Fruit fly (Drosophila melanogaster) whole organism, embryonic: Measurements from ENCODE around the gene enc.

Source experiments
- Asciz ChIP-seq: fragments of 200-800 bp; sonication (Bioruptor generic); optimal IDR thresholded peaks from 2 replicates; lab custom pipeline; 2017; ENCODE audit warnings: missing biosample characterization, mild to moderate bottlenecking, missing genetic modification characterization, missing genetic modification reagents
- Bteb2 ChIP-seq: fragments of 200-800 bp; sonication (Bioruptor generic); optimal IDR thresholded peaks from 2 replicates; lab custom pipeline; 2016; ENCODE audit warnings: missing biosample characterization, missing genetic modification characterization
- CG1024 ChIP-seq: fragments of 200-800 bp; sonication (Bioruptor generic); IDR thresholded peaks from 2 replicates; pipeline ENCODE4 v1.3.6; 2022; ENCODE audit warnings: missing biosample characterization, missing genetic modification characterization
- CG10979 ChIP-seq: fragments of 200-800 bp; sonication (Bioruptor generic); optimal IDR thresholded peaks from 2 replicates; lab custom pipeline; 2018; ENCODE audit warnings: missing biosample characterization, mild to moderate bottlenecking, missing genetic modification characterization, moderate library complexity
- CG12391 ChIP-seq: fragments of 200-800 bp; sonication (Bioruptor generic); optimal IDR thresholded peaks from 3 replicates; lab custom pipeline; 2018; ENCODE audit warnings: missing biosample characterization, mild to moderate bottlenecking, missing genetic modification characterization, moderate library complexity
- CG12659 ChIP-seq: fragments of 200-800 bp; sonication (Bioruptor generic); optimal IDR thresholded peaks from 3 replicates; lab custom pipeline; 2017; ENCODE audit warnings: mild to moderate bottlenecking, missing biosample characterization, missing genetic modification reagents, missing genetic modification characterization
- CG12744 ChIP-seq: fragments of 200-800 bp; sonication (Bioruptor generic); optimal IDR thresholded peaks from 2 replicates; lab custom pipeline; 2016; ENCODE audit warnings: missing biosample characterization, missing genetic modification characterization
- CG14667 ChIP-seq: fragments of 200-800 bp; sonication (Bioruptor generic); IDR thresholded peaks from 2 replicates; pipeline ENCODE4 v1.3.6; 2022; ENCODE audit warnings: missing biosample characterization, missing genetic modification characterization
- CG16779 ChIP-seq: fragments of 200-800 bp; sonication (Bioruptor generic); IDR thresholded peaks from 2 replicates; pipeline ENCODE4 v1.3.6; 2022; ENCODE audit warnings: missing biosample characterization, missing genetic modification characterization
- CG16863 ChIP-seq: fragments of 200-800 bp; sonication (Bioruptor generic); optimal IDR thresholded peaks from 3 replicates; lab custom pipeline; 2016; ENCODE audit warnings: missing biosample characterization, missing genetic modification characterization
- CG3065 ChIP-seq: fragments of 200-800 bp; sonication (Bioruptor generic); optimal IDR thresholded peaks from 2 replicates; lab custom pipeline; 2016; ENCODE audit warnings: missing biosample characterization, missing genetic modification characterization
- CG31441 ChIP-seq: fragments of 200-800 bp; sonication (Bioruptor generic); IDR thresholded peaks from 2 replicates; pipeline ENCODE4 v1.3.6; 2022; ENCODE audit warnings: missing biosample characterization, missing genetic modification characterization
- CG3407 ChIP-seq: fragments of 200-800 bp; sonication (Bioruptor generic); optimal IDR thresholded peaks from 2 replicates; lab custom pipeline; 2018; ENCODE audit warnings: missing biosample characterization, mild to moderate bottlenecking, missing genetic modification characterization
- CG5245 ChIP-seq: fragments of 200-800 bp; sonication (Bioruptor generic); optimal IDR thresholded peaks from 3 replicates; lab custom pipeline; 2016; ENCODE audit warnings: missing biosample characterization, missing genetic modification characterization
- CG6854 ChIP-seq: fragments of 200-800 bp; sonication (Bioruptor generic); optimal IDR thresholded peaks from 3 replicates; lab custom pipeline; 2017; ENCODE audit warnings: missing biosample characterization, mild to moderate bottlenecking, missing genetic modification characterization
- CG8359 ChIP-seq: fragments of 200-800 bp; sonication (Bioruptor generic); optimal IDR thresholded peaks from 2 replicates; lab custom pipeline; 2017; ENCODE audit warnings: missing biosample characterization, mild to moderate bottlenecking, missing genetic modification characterization, borderline replicate concordance
- CG8388 ChIP-seq: fragments of 200-800 bp; sonication (Bioruptor generic); optimal IDR thresholded peaks from 2 replicates; lab custom pipeline; 2019; ENCODE audit warnings: missing biosample characterization, mild to moderate bottlenecking, missing genetic modification characterization, moderate library complexity
- CG8765 ChIP-seq: fragments of 200-800 bp; sonication (Bioruptor generic); IDR thresholded peaks from 2 replicates; pipeline ENCODE4 v1.3.6; 2022; ENCODE audit warnings: missing biosample characterization, missing genetic modification characterization
- CG8944 ChIP-seq: fragments of 200-800 bp; sonication (Bioruptor generic); optimal IDR thresholded peaks from 3 replicates; lab custom pipeline; 2016; ENCODE audit warnings: missing biosample characterization, missing genetic modification characterization
- Camta ChIP-seq: fragments of 200-800 bp; sonication (Bioruptor generic); optimal IDR thresholded peaks from 2 replicates; lab custom pipeline; 2016; ENCODE audit warnings: missing biosample characterization, missing genetic modification characterization
- Dbx ChIP-seq: fragments of 200-800 bp; sonication (Bioruptor generic); IDR thresholded peaks from 3 replicates; pipeline ENCODE4 v1.3.6; 2022; ENCODE audit warnings: missing biosample characterization, missing genetic modification characterization
- Dll ChIP-seq: fragments of 200-800 bp; sonication (Bioruptor generic); IDR thresholded peaks from 4 replicates; pipeline ENCODE4 v1.3.6; 2022; ENCODE audit warnings: missing biosample characterization, missing genetic modification characterization; ENCODE audit not compliant: partially characterized antibody
- Gsc ChIP-seq: fragments of 200-800 bp; sonication (Bioruptor generic); IDR thresholded peaks from 2 replicates; pipeline ENCODE4 v1.3.6; 2022; ENCODE audit warnings: missing biosample characterization, missing genetic modification characterization
- HLHmδ ChIP-seq: fragments of 200-800 bp; sonication (Bioruptor generic); optimal IDR thresholded peaks from 2 replicates; lab custom pipeline; 2018; ENCODE audit warnings: missing biosample characterization, mild to moderate bottlenecking, missing genetic modification characterization, moderate library complexity
- Lhr ChIP-seq: fragments of 200-800 bp; sonication (Bioruptor generic); optimal IDR thresholded peaks from 3 replicates; lab custom pipeline; 2017; ENCODE audit warnings: mild to moderate bottlenecking, missing biosample characterization, missing genetic modification reagents, missing genetic modification characterization
- MESR4 ChIP-seq: fragments of 200-800 bp; sonication (Bioruptor generic); optimal IDR thresholded peaks from 2 replicates; lab custom pipeline; 2018; ENCODE audit warnings: missing biosample characterization, mild to moderate bottlenecking, missing genetic modification characterization, moderate library complexity
- Nf-YA ChIP-seq: fragments of 200-800 bp; sonication (Bioruptor generic); IDR thresholded peaks from 2 replicates; pipeline ENCODE4 v1.3.6; 2022; ENCODE audit warnings: missing biosample characterization, missing genetic modification characterization
- Poxn ChIP-seq: fragments of 200-800 bp; sonication (Bioruptor generic); IDR thresholded peaks from 2 replicates; pipeline ENCODE4 v1.3.6; 2022; ENCODE audit warnings: missing biosample characterization, missing genetic modification characterization
- Tbp ChIP-seq: fragments of >200 bp; optimal IDR thresholded peaks from 2 replicates; lab custom pipeline; 2018; ENCODE audit warnings: missing biosample characterization, missing genetic modification characterization
- Vsx1 ChIP-seq: fragments of 200-800 bp; sonication (Bioruptor generic); optimal IDR thresholded peaks from 2 replicates; lab custom pipeline; 2017; ENCODE audit warnings: missing biosample characterization, mild to moderate bottlenecking, missing genetic modification characterization, missing genetic modification reagents
- amos ChIP-seq: fragments of 200-800 bp; sonication (Bioruptor generic); IDR thresholded peaks from 2 replicates; pipeline ENCODE4 v1.3.6; 2022; ENCODE audit warnings: missing biosample characterization, missing genetic modification characterization; ENCODE audit not compliant: partially characterized antibody
- bowl ChIP-seq: fragments of 200-800 bp; sonication (Bioruptor generic); IDR thresholded peaks from 2 replicates; pipeline ENCODE4 v1.3.6; 2022; ENCODE audit warnings: missing biosample characterization, missing genetic modification characterization
- cato ChIP-seq: fragments of 200-800 bp; sonication (Bioruptor generic); optimal IDR thresholded peaks from 2 replicates; lab custom pipeline; 2016; ENCODE audit warnings: missing biosample characterization, missing genetic modification characterization, borderline replicate concordance
- corto ChIP-seq: fragments of 200-800 bp; sonication (Bioruptor generic); optimal IDR thresholded peaks from 2 replicates; lab custom pipeline; 2016; ENCODE audit warnings: missing biosample characterization, mild to moderate bottlenecking, missing genetic modification characterization, moderate library complexity
- dimm ChIP-seq: fragments of 200-800 bp; sonication (Bioruptor generic); IDR thresholded peaks from 2 replicates; pipeline ENCODE4 v1.3.6; 2022; ENCODE audit warnings: missing biosample characterization, missing genetic modification characterization
- disco-r ChIP-seq: fragments of 200-800 bp; sonication (Bioruptor generic); optimal IDR thresholded peaks from 2 replicates; lab custom pipeline; 2016; ENCODE audit warnings: missing biosample characterization, missing genetic modification characterization
- dpn ChIP-seq, 2 experiments: fragments of 200-800 bp; sonication (Bioruptor generic); optimal IDR thresholded peaks; 3 replicates each; lab custom pipeline; 2016; ENCODE audit warnings: missing biosample characterization in 2 of 2, missing genetic modification characterization in 2 of 2
- fd102C ChIP-seq: fragments of 200-800 bp; sonication (Bioruptor generic); optimal IDR thresholded peaks from 2 replicates; lab custom pipeline; 2018; ENCODE audit warnings: missing biosample characterization, mild to moderate bottlenecking, missing genetic modification characterization, moderate library complexity
- fd3F ChIP-seq: fragments of 200-800 bp; sonication (Bioruptor generic); optimal IDR thresholded peaks from 2 replicates; lab custom pipeline; 2018; ENCODE audit warnings: missing biosample characterization, mild to moderate bottlenecking, missing genetic modification characterization, moderate library complexity
- gcm ChIP-seq: fragments of 200-800 bp; sonication (Bioruptor generic); optimal IDR thresholded peaks from 2 replicates; lab custom pipeline; 2019; ENCODE audit warnings: missing biosample characterization, mild to moderate bottlenecking, missing genetic modification characterization, moderate library complexity
- gsb ChIP-seq: fragments of 200-800 bp; sonication (Bioruptor generic); IDR thresholded peaks from 2 replicates; pipeline ENCODE4 v1.3.6; 2022; ENCODE audit warnings: missing biosample characterization, missing genetic modification characterization
- hth ChIP-seq: fragments of >200 bp; optimal IDR thresholded peaks from 2 replicates; lab custom pipeline; 2017; ENCODE audit warnings: inconsistent platforms
- lmd ChIP-seq: fragments of 200-800 bp; sonication (Bioruptor generic); IDR thresholded peaks from 2 replicates; pipeline ENCODE4 v1.3.6; 2022; ENCODE audit warnings: missing biosample characterization, missing genetic modification characterization
- p53 ChIP-seq: fragments of 200-800 bp; sonication (Bioruptor generic); optimal IDR thresholded peaks from 2 replicates; lab custom pipeline; 2016; ENCODE audit warnings: missing biosample characterization, missing genetic modification characterization
- pum ChIP-seq: fragments of 200-800 bp; sonication (Bioruptor generic); optimal IDR thresholded peaks from 2 replicates; lab custom pipeline; 2016; ENCODE audit warnings: missing biosample characterization, missing genetic modification characterization
- sens ChIP-seq: fragments of 200-800 bp; sonication (Bioruptor generic); peaks from one replicate; lab custom pipeline; 2016; ENCODE audit warnings: missing biosample characterization, missing genetic modification characterization
- so ChIP-seq: fragments of 200-800 bp; sonication (Bioruptor generic); IDR thresholded peaks from 3 replicates; pipeline ENCODE4 v1.3.6; 2022; ENCODE audit warnings: missing biosample characterization, missing genetic modification characterization
- sqz ChIP-seq: fragments of 200-800 bp; sonication (Bioruptor generic); optimal IDR thresholded peaks from 3 replicates; lab custom pipeline; 2018; ENCODE audit warnings: missing biosample characterization, mild to moderate bottlenecking, missing genetic modification characterization
- tgo ChIP-seq: fragments of 200-800 bp; sonication (Bioruptor generic); IDR thresholded peaks from 3 replicates; pipeline ENCODE4 v1.3.6; 2022; ENCODE audit warnings: missing biosample characterization, missing genetic modification characterization
- tx ChIP-seq: fragments of 200-800 bp; sonication (Bioruptor generic); optimal IDR thresholded peaks from 2 replicates; lab custom pipeline; 2016; ENCODE audit warnings: missing biosample characterization, missing genetic modification characterization
- vnd ChIP-seq: fragments of 200-800 bp; sonication (Bioruptor generic); IDR thresholded peaks from 3 replicates; pipeline ENCODE4 v1.3.6; 2022; ENCODE audit warnings: missing biosample characterization, missing genetic modification characterization; ENCODE audit not compliant: partially characterized antibody
- wor ChIP-seq: fragments of 200-800 bp; sonication (Bioruptor generic); IDR thresholded peaks from 2 replicates; pipeline ENCODE4 v1.3.6; 2022; ENCODE audit warnings: missing biosample characterization, missing genetic modification characterization

Gene enc

dm6 chr3L:3826541-3826940 lies 8.1 kb downstream of the enc start (continued):
- TF ChIP-seq dpn (GFP tag; optimal IDR thresholded peaks at IDR 0.05; lab: Kevin White, UChicago) (peak in 1 of 2 experiments; percentile 62), CG8765 (GFP tag; lab: Robert Waterston, UW) (no peak), Nf-YA (GFP tag; lab: Robert Waterston, UW) (peak; percentile 72), MESR4 (GFP tag; lab: Kevin White, UChicago) (peak; percentile 6), CG10979 (tag; lab: Kevin White, UChicago) (peak; percentile 84), bowl (GFP tag; lab: Robert Waterston, UW) (peak; percentile 68; the same call in 1 of the 2 replicates), CG14667 (GFP tag; lab: Robert Waterston, UW) (peak; percentile 69), Poxn (GFP tag; lab: Robert Waterston, UW) (no peak), Asciz (GFP tag; lab: Kevin White, UChicago) (peak; percentile 69), sqz (GFP tag; lab: Kevin White, UChicago) (peak; percentile 70), gcm (GFP tag; lab: Kevin White, UChicago) (no peak), CG3065 (GFP tag; lab: Kevin White, UChicago) (no peak), CG8359 (peak; percentile 45), CG1024 (peak; percentile 68), gsb (GFP tag; lab: Robert Waterston, UW) (peak; percentile 58), Camta (no peak), CG12391 (tag; lab: Kevin White, UChicago) (peak; percentile 89), fd3F (peak; percentile 79), amos (GFP tag; lab: Robert Waterston, UW) (no peak), pum (GFP tag; lab: Kevin White, UChicago) (no peak), disco-r (GFP tag; lab: Kevin White, UChicago) (no peak), p53 (GFP tag; lab: Kevin White, UChicago) (no peak), corto (no peak), Gsc (GFP tag; lab: Robert Waterston, UW) (no peak), hth (lab: Kevin White, UChicago) (no peak), Bteb2 (GFP tag; lab: Kevin White, UChicago) (no peak), tgo (GFP tag; lab: Robert Waterston, UW) (peak; percentile 85), CG8388 (GFP tag; lab: Kevin White, UChicago) (peak; percentile 83), CG31441 (peak; percentile 86), CG16863 (GFP tag; lab: Kevin White, UChicago) (no peak), CG3407 (GFP tag; lab: Kevin White, UChicago) (peak; percentile 52), Lhr (GFP tag; lab: Kevin White, UChicago) (peak; percentile 5), cato (GFP tag; lab: Kevin White, UChicago) (peak; percentile 18), Vsx1 (GFP tag; lab: Kevin White, UChicago) (no peak), tx (GFP tag; lab: Kevin White, UChicago) (no peak), vnd (GFP tag; lab: Robert Waterston, UW) (no peak), Dbx (GFP tag; lab: Robert Waterston, UW) (peak; percentile 85), CG16779 (GFP tag; lab: Robert Waterston, UW) (no peak), Dll (no peak), dimm (GFP tag; lab: Robert Waterston, UW) (peak; percentile 39; the same call in 1 of the 2 replicates), lmd (peak; percentile 81), CG12744 (GFP tag; lab: Kevin White, UChicago) (no peak), sens (GFP tag; lab: Kevin White, UChicago) (peak; percentile 90), CG12659 (GFP tag; lab: Kevin White, UChicago) (peak; percentile 84), so (GFP tag; lab: Robert Waterston, UW) (peak; percentile 85), fd102C (GFP tag; lab: Kevin White, UChicago) (no peak), Tbp (no peak), wor (GFP tag; lab: Robert Waterston, UW) (peak; percentile 71), HLHmδ (GFP tag; lab: Kevin White, UChicago) (no peak), CG5245 (peak; percentile 36), CG8944 (GFP tag; lab: Kevin White, UChicago) (no peak), CG6854 (peak; percentile 75)
